Fruit fly (Drosophila melanogaster) whole organism, embryonic: ENCODE results near the gene CG5043.

Source experiments
- Atf6 ChIP-seq: fragments of 200-800 bp; sonication (Bioruptor generic); IDR thresholded peaks from 2 replicates; pipeline ENCODE4 v1.3.6; 2022; ENCODE audit warnings: missing biosample characterization, missing genetic modification characterization
- Blimp-1 ChIP-seq: fragments of 200-800 bp; sonication (Bioruptor generic); optimal IDR thresholded peaks from 3 replicates; lab custom pipeline; 2018; ENCODE audit warnings: missing biosample characterization, missing genetic modification characterization, mild to moderate bottlenecking, moderate library complexity, missing genetic modification reagents
- CG10959 ChIP-seq: fragments of 200-800 bp; sonication (Bioruptor generic); IDR thresholded peaks from 2 replicates; pipeline ENCODE4 v1.3.6; 2022; ENCODE audit warnings: missing biosample characterization, missing genetic modification characterization
- CG12155 ChIP-seq: fragments of 200-800 bp; sonication (Bioruptor generic); optimal IDR thresholded peaks from 3 replicates; lab custom pipeline; 2016; ENCODE audit warnings: missing biosample characterization, missing genetic modification characterization
- CG12236 ChIP-seq: fragments of 200-800 bp; sonication (Bioruptor generic); optimal IDR thresholded peaks from 2 replicates; lab custom pipeline; 2016; ENCODE audit warnings: missing biosample characterization, missing genetic modification characterization
- CG13424 ChIP-seq: fragments of 200-800 bp; sonication (Bioruptor generic); optimal IDR thresholded peaks from 2 replicates; lab custom pipeline; 2019; ENCODE audit warnings: missing biosample characterization, mild to moderate bottlenecking, missing genetic modification characterization, moderate library complexity
- CG2116 ChIP-seq: fragments of 200-800 bp; sonication (Bioruptor generic); optimal IDR thresholded peaks from 3 replicates; lab custom pipeline; 2018; ENCODE audit warnings: missing biosample characterization, mild to moderate bottlenecking, missing genetic modification characterization
- CG2875 ChIP-seq: fragments of 200-800 bp; sonication (Bioruptor generic); optimal IDR thresholded peaks from 2 replicates; lab custom pipeline; 2017; ENCODE audit warnings: missing biosample characterization, mild to moderate bottlenecking, missing genetic modification characterization, missing genetic modification reagents
- CG31441 ChIP-seq: fragments of 200-800 bp; sonication (Bioruptor generic); IDR thresholded peaks from 2 replicates; pipeline ENCODE4 v1.3.6; 2022; ENCODE audit warnings: missing biosample characterization, missing genetic modification characterization
- CG32772 ChIP-seq: fragments of 200-800 bp; sonication (Bioruptor generic); IDR thresholded peaks from 2 replicates; pipeline ENCODE4 v1.3.6; 2022; ENCODE audit warnings: missing biosample characterization, missing genetic modification characterization
- CG3726 ChIP-seq: fragments of 200-800 bp; sonication (Bioruptor generic); IDR thresholded peaks from 3 replicates; pipeline ENCODE4, ENCODE4 v1.3.6; 2022; ENCODE audit warnings: missing biosample characterization, missing genetic modification characterization
- CG3995 ChIP-seq: fragments of 200-800 bp; sonication (Bioruptor generic); optimal IDR thresholded peaks from 3 replicates; lab custom pipeline; 2016; ENCODE audit warnings: missing biosample characterization, missing genetic modification characterization
- CG4328 ChIP-seq: fragments of 200-800 bp; sonication (Bioruptor generic); optimal IDR thresholded peaks from 3 replicates; lab custom pipeline; 2017; ENCODE audit warnings: missing biosample characterization, missing genetic modification reagents, missing genetic modification characterization
- CG4424 ChIP-seq: fragments of 200-800 bp; sonication (Bioruptor generic); optimal IDR thresholded peaks from 3 replicates; lab custom pipeline; 2016; ENCODE audit warnings: missing biosample characterization, missing genetic modification characterization
- CG6813 ChIP-seq: fragments of 200-800 bp; sonication (Bioruptor generic); optimal IDR thresholded peaks from 2 replicates; lab custom pipeline; 2017; ENCODE audit warnings: missing biosample characterization, missing genetic modification characterization, mild to moderate bottlenecking, moderate library complexity, missing genetic modification reagents
- CG8944 ChIP-seq: fragments of 200-800 bp; sonication (Bioruptor generic); optimal IDR thresholded peaks from 3 replicates; lab custom pipeline; 2016; ENCODE audit warnings: missing biosample characterization, missing genetic modification characterization
- CG9215 ChIP-seq: fragments of 200-800 bp; sonication (Bioruptor generic); IDR thresholded peaks from 2 replicates; pipeline ENCODE4 v1.3.6; 2022; ENCODE audit warnings: missing biosample characterization, missing genetic modification characterization
- CG9932 ChIP-seq: fragments of 200-800 bp; sonication (Bioruptor generic); IDR thresholded peaks from 2 replicates; pipeline ENCODE4 v1.3.6; 2022; ENCODE audit warnings: missing biosample characterization, missing genetic modification characterization
- Dad ChIP-seq: fragments of 200-800 bp; sonication (Bioruptor generic); optimal IDR thresholded peaks from 3 replicates; lab custom pipeline; 2016; ENCODE audit warnings: missing biosample characterization, missing genetic modification characterization
- Doc3 ChIP-seq: fragments of 200-800 bp; sonication (Bioruptor generic); IDR thresholded peaks from 3 replicates; pipeline ENCODE4 v1.3.6; 2022; ENCODE audit warnings: missing biosample characterization, missing genetic modification characterization; ENCODE audit not compliant: partially characterized antibody
- Hr78 ChIP-seq, 2 experiments: fragments of 200-800 bp in 1 of 2; fragments of >200 bp in 1 of 2; sonication (Bioruptor generic) in 1 of 2; optimal IDR thresholded peaks; 2 replicates each; lab custom pipeline; 2017 to 2019; ENCODE audit warnings: missing biosample characterization in 2 of 2, missing genetic modification characterization in 2 of 2, mild to moderate bottlenecking in 1 of 2, moderate library complexity in 1 of 2
- Hsf ChIP-seq: fragments of 200-800 bp; sonication (Bioruptor generic); optimal IDR thresholded peaks from 3 replicates; lab custom pipeline; 2016; ENCODE audit warnings: missing biosample characterization, missing genetic modification characterization
- Kr ChIP-seq: fragments of 200-800 bp; sonication (Bioruptor generic); optimal IDR thresholded peaks from 2 replicates; lab custom pipeline; 2017; ENCODE audit warnings: missing biosample characterization, mild to moderate bottlenecking, missing genetic modification characterization
- Lim3 ChIP-seq: fragments of 200-800 bp; sonication (Bioruptor generic); IDR thresholded peaks from 2 replicates; pipeline ENCODE4 v1.3.6; 2022; ENCODE audit warnings: missing biosample characterization, missing genetic modification characterization
- Mad ChIP-seq: fragments of 200-800 bp; sonication (Bioruptor generic); optimal IDR thresholded peaks from 2 replicates; lab custom pipeline; 2016; ENCODE audit warnings: missing biosample characterization, missing genetic modification characterization
- Vsx1 ChIP-seq: fragments of 200-800 bp; sonication (Bioruptor generic); optimal IDR thresholded peaks from 2 replicates; lab custom pipeline; 2017; ENCODE audit warnings: missing biosample characterization, mild to moderate bottlenecking, missing genetic modification characterization, missing genetic modification reagents
- az2 ChIP-seq: fragments of 200-800 bp; sonication (Bioruptor generic); optimal IDR thresholded peaks from 3 replicates; lab custom pipeline; 2016; ENCODE audit warnings: missing biosample characterization, missing genetic modification characterization
- bcd ChIP-seq: fragments of 200-800 bp; sonication (Bioruptor generic); optimal IDR thresholded peaks from 2 replicates; lab custom pipeline; 2017; ENCODE audit warnings: missing biosample characterization, mild to moderate bottlenecking, missing genetic modification characterization
- br ChIP-seq: fragments of >200 bp; optimal IDR thresholded peaks from 2 replicates; lab custom pipeline; 2017
- bsh ChIP-seq, 2 experiments: fragments of 200-800 bp; sonication (Bioruptor generic); optimal IDR thresholded peaks; 2 replicates each; lab custom pipeline; 2017 to 2018; ENCODE audit warnings: mild to moderate bottlenecking in 2 of 2, missing biosample characterization in 2 of 2, missing genetic modification characterization in 2 of 2, moderate library complexity in 1 of 2
- caup ChIP-seq: fragments of 200-800 bp; sonication (Bioruptor generic); optimal IDR thresholded peaks from 3 replicates; lab custom pipeline; 2017; ENCODE audit warnings: missing biosample characterization, mild to moderate bottlenecking, missing genetic modification characterization, moderate library complexity; ENCODE audit not compliant: severe bottlenecking
- ems ChIP-seq: fragments of 200-800 bp; sonication (Bioruptor generic); optimal IDR thresholded peaks from 3 replicates; lab custom pipeline; 2016; ENCODE audit warnings: missing biosample characterization, missing genetic modification characterization
- fd96Cb ChIP-seq: fragments of 200-800 bp; sonication (Bioruptor generic); optimal IDR thresholded peaks from 2 replicates; lab custom pipeline; 2018; ENCODE audit warnings: missing biosample characterization, mild to moderate bottlenecking, missing genetic modification characterization, moderate library complexity
- gem ChIP-seq: fragments of 200-800 bp; sonication (Bioruptor generic); optimal IDR thresholded peaks from 2 replicates; lab custom pipeline; 2019; ENCODE audit warnings: missing biosample characterization, mild to moderate bottlenecking, missing genetic modification characterization, moderate library complexity
- ham ChIP-seq: fragments of 200-800 bp; sonication (Bioruptor generic); IDR thresholded peaks from 2 replicates; pipeline ENCODE4 v1.3.6; 2022; ENCODE audit warnings: missing biosample characterization, missing genetic modification characterization
- hb ChIP-seq: fragments of 200-800 bp; sonication (Bioruptor generic); IDR thresholded peaks from 3 replicates; pipeline ENCODE4 v1.3.6; 2022; ENCODE audit warnings: missing biosample characterization, missing genetic modification characterization; ENCODE audit not compliant: partially characterized antibody
- hbn ChIP-seq: fragments of 200-800 bp; sonication (Bioruptor generic); IDR thresholded peaks from 2 replicates; pipeline ENCODE4 v1.3.6; 2022; ENCODE audit warnings: missing biosample characterization, missing genetic modification characterization; ENCODE audit not compliant: partially characterized antibody
- inv ChIP-seq: fragments of 200-800 bp; sonication (Bioruptor generic); IDR thresholded peaks from 2 replicates; pipeline ENCODE4 v1.3.6; 2022; ENCODE audit warnings: missing biosample characterization, missing genetic modification characterization; ENCODE audit not compliant: partially characterized antibody
- kah ChIP-seq: fragments of 200-800 bp; sonication (Bioruptor generic); optimal IDR thresholded peaks from 2 replicates; lab custom pipeline; 2018; ENCODE audit warnings: missing biosample characterization, mild to moderate bottlenecking, missing genetic modification characterization
- nerfin-2 ChIP-seq: fragments of 200-800 bp; sonication (Bioruptor generic); IDR thresholded peaks from 2 replicates; pipeline ENCODE4 v1.3.6; 2022; ENCODE audit warnings: missing biosample characterization, missing genetic modification characterization; ENCODE audit not compliant: partially characterized antibody
- nom ChIP-seq: fragments of 200-800 bp; sonication (Bioruptor generic); optimal IDR thresholded peaks from 2 replicates; lab custom pipeline; 2017; ENCODE audit warnings: missing biosample characterization, missing genetic modification characterization, mild to moderate bottlenecking, moderate library complexity, missing genetic modification reagents
- org-1 ChIP-seq: fragments of 200-800 bp; sonication (Bioruptor generic); optimal IDR thresholded peaks from 2 replicates; lab custom pipeline; 2017; ENCODE audit warnings: missing biosample characterization, missing genetic modification characterization
- otp ChIP-seq: fragments of 200-800 bp; sonication (Bioruptor generic); IDR thresholded peaks from 3 replicates; pipeline ENCODE4, ENCODE4 v1.3.6; 2022; ENCODE audit warnings: missing biosample characterization, missing genetic modification characterization
- prd ChIP-seq, 3 experiments: fragments of >200 bp in 2 of 3; fragments of 200-800 bp in 1 of 3; sonication (Bioruptor generic) in 1 of 3; optimal IDR thresholded peaks in 2 of 3; IDR thresholded peaks in 1 of 3; 2 replicates in 2 of 3; 3 replicates in 1 of 3; pipeline versions ENCODE4 v1.3.6 to Lab custom; 2017 to 2022; ENCODE audit warnings: missing biosample characterization in 1 of 3, missing genetic modification characterization in 1 of 3
- pum ChIP-seq: fragments of 200-800 bp; sonication (Bioruptor generic); optimal IDR thresholded peaks from 2 replicates; lab custom pipeline; 2016; ENCODE audit warnings: missing biosample characterization, missing genetic modification characterization
- slbo ChIP-seq: fragments of 200-800 bp; sonication (Bioruptor generic); IDR thresholded peaks from 2 replicates; pipeline ENCODE4 v1.3.6; 2022; ENCODE audit warnings: missing biosample characterization, missing genetic modification characterization
- slou ChIP-seq: fragments of 200-800 bp; sonication (Bioruptor generic); optimal IDR thresholded peaks from 3 replicates; lab custom pipeline; 2016; ENCODE audit warnings: missing biosample characterization, missing genetic modification characterization
- sna ChIP-seq: fragments of 200-800 bp; sonication (Bioruptor generic); IDR thresholded peaks from 2 replicates; pipeline ENCODE4 v1.3.6; 2022; ENCODE audit warnings: missing biosample characterization, missing genetic modification characterization; ENCODE audit not compliant: partially characterized antibody
- tx ChIP-seq: fragments of 200-800 bp; sonication (Bioruptor generic); optimal IDR thresholded peaks from 2 replicates; lab custom pipeline; 2016; ENCODE audit warnings: missing biosample characterization, missing genetic modification characterization
- wor ChIP-seq: fragments of 200-800 bp; sonication (Bioruptor generic); IDR thresholded peaks from 2 replicates; pipeline ENCODE4 v1.3.6; 2022; ENCODE audit warnings: missing biosample characterization, missing genetic modification characterization

The CG5043 gene

dm6 chr2L:17427929-17428456 lies 5.7 kb upstream of the CG5043 start (continued):
- TF ChIP-seq sna (peak; percentile 48; the same call in 1 of the 2 replicates), hbn (GFP tag; lab: Robert Waterston, UW) (no peak), CG12155 (no peak), inv (GFP tag; lab: Robert Waterston, UW) (no peak), fd96Cb (tag; lab: Kevin White, UChicago) (no peak), bcd (GFP tag; lab: Kevin White, UChicago) (no peak), Blimp-1 (GFP tag; lab: Kevin White, UChicago) (peak; percentile 7), CG6813 (GFP tag; lab: Kevin White, UChicago) (no peak), gem (peak; percentile 7), tx (GFP tag; lab: Kevin White, UChicago) (no peak), Kr (GFP tag; lab: Kevin White, UChicago) (no peak), nerfin-2 (GFP tag; lab: Robert Waterston, UW) (no peak), ems (GFP tag; lab: Kevin White, UChicago) (no peak), CG3726 (no peak), org-1 (GFP tag; lab: Kevin White, UChicago) (no peak), caup (GFP tag; lab: Kevin White, UChicago) (peak; percentile 36), CG13424 (peak; percentile 3), Vsx1 (GFP tag; lab: Kevin White, UChicago) (peak; percentile 37), slou (GFP tag; lab: Kevin White, UChicago) (no peak), Dad (GFP tag; lab: Kevin White, UChicago) (no peak), pum (GFP tag; lab: Kevin White, UChicago) (no peak), CG10959 (GFP tag; lab: Robert Waterston, UW) (no peak), hb (GFP tag; lab: Robert Waterston, UW) (no peak), CG2116 (GFP tag; lab: Kevin White, UChicago) (no peak), prd (optimal IDR thresholded peaks at IDR 0.05; lab: Kevin White, UChicago) (no peak), prd (GFP tag; IDR thresholded peaks at IDR 0.05; lab: Robert Waterston, UW) (no peak), Lim3 (GFP tag; lab: Robert Waterston, UW) (no peak), bsh (GFP tag; optimal IDR thresholded peaks at IDR 0.05; lab: Kevin White, UChicago) (no peak), CG2875 (peak; percentile 32), CG32772 (no peak), ham (GFP tag; lab: Robert Waterston, UW) (no peak), Hsf (GFP tag; lab: Kevin White, UChicago) (no peak), wor (GFP tag; lab: Robert Waterston, UW) (no peak), CG4328 (no peak), CG3995 (GFP tag; lab: Kevin White, UChicago) (no peak), Doc3 (no peak), CG12236 (GFP tag; lab: Kevin White, UChicago) (no peak), az2 (no peak), Hr78 (GFP tag; optimal IDR thresholded peaks at IDR 0.05; lab: Kevin White, UChicago) (peak in 1 of 2 experiments; percentile 24), slbo (GFP tag; lab: Robert Waterston, UW) (peak; percentile 20; the same call in 1 of the 2 replicates), CG9932 (no peak), Atf6 (GFP tag; lab: Robert Waterston, UW) (0 out of 2 replicates have a peak, but pooled peaks have one; percentile 20), br (lab: Kevin White, UChicago) (no peak), nom (GFP tag; lab: Kevin White, UChicago) (peak; percentile 83), CG8944 (GFP tag; lab: Kevin White, UChicago) (no peak), Mad (GFP tag; lab: Kevin White, UChicago) (no peak), CG31441 (GFP tag; lab: Robert Waterston, UW) (no peak), CG4424 (GFP tag; lab: Kevin White, UChicago) (no peak), CG9215 (GFP tag; lab: Robert Waterston, UW) (no peak), otp (peak; percentile 40; the same call in 1 of the 3 replicates), kah (GFP tag; lab: Kevin White, UChicago) (no peak)
